Fruit fly (Drosophila melanogaster): Measurements from ENCODE around the gene mora.
A peak's percentile ranks its signal among the peaks of the same experiment; 100 is the strongest.

dm6 chr3R:24221334-24222302, 35.5 kb downstream of the mora start, which contains the start of gene twin:
- no peak for TF ChIP-seq Clk (GFP tag; optimal IDR thresholded peaks at IDR 0.05)
- peak; percentile 93 for TF ChIP-seq kay (GFP tag; ENCODE audit: borderline replicate concordance)
